Worm (Caenorhabditis elegans): ENCODE measurements around the gene lin-48.

Gene lin-48

DNA sequence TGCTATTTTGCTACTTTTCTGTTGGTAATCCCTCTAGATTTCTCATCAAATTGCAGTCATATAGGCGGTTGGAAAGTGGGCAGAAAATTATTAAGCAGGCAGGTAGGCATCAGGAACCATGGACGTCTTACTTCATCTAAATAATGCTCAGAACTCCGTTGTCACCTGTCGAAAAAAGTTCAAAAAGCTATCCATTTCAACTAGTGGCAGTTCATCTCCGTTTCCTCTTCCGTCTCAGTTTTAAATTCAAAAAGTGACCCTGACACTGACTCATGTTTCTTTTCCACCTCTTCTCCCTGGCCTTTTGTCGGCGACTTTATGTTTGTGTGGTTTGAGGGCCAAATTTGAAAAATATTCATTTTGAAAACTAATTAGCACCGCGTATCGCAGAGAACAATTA, 29.3 kb downstream of the lin-48 start:
- TF ChIP-seq unc-62 (GFP tag; optimal IDR thresholded peaks at IDR 0.05): peak; percentile 13
- no peak for TF ChIP-seq fos-1 (tag; optimal IDR thresholded peaks at IDR 0.05)
- peak; percentile 25 for TF ChIP-seq nhr-25 (tag; optimal IDR thresholded peaks at IDR 0.05)
- no peak for TF ChIP-seq elt-2 (tag; optimal IDR thresholded peaks at IDR 0.05)
- TF ChIP-seq ceh-16 (tag; optimal IDR thresholded peaks at IDR 0.05): no peak
- no peak for TF ChIP-seq nhr-28 (tag; optimal IDR thresholded peaks at IDR 0.05)

DNA sequence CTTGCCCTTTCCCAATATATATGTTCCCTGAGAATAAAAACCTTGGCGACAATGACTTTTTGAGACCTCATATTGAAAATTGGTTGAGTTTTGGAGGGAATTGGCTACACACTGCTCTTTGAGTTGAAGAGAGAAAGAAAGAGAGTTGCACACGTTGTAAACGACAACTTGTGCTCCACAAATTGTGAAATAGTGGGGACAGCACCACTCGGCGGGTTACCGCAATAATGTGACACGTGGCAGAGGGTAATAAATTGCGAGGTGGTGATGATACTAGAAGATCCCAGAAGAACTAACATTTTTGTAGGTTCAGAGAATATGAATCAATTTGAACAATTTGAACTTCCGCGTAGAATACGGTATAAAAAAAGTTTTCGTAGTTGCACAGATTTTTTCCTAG, 36.6 kb downstream of the lin-48 start:
- TF ChIP-seq nfya-1 (tag; optimal IDR thresholded peaks at IDR 0.05; ENCODE audit: insufficient read depth) (peak; percentile 28), elt-3 (tag; optimal IDR thresholded peaks at IDR 0.05) (no peak), egl-5 (tag; optimal IDR thresholded peaks at IDR 0.05) (peak; percentile 55)

DNA sequence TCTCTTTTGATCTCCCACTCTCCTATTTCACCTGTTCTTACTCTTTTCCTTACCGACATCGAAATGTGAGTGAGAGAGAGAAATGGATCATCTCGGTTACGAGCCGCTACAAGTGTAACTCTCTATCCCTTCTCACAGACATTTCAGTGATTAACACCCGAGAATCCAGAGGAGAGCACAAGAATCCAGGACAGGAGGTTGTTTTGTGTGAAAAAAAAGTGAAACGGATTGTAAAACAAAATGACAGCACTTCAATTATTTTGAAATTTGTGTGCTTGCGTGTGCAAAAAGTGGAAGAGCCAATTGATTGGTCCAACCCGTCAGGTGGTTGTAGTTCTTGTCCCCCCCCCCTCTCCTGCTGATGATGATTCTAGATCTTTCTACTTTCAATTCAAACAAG, 37.6 kb downstream of the lin-48 start:
- TF ChIP-seq nfya-1 (tag; optimal IDR thresholded peaks at IDR 0.05; ENCODE audit: insufficient read depth) (peak; percentile 61), nhr-11 (tag; optimal IDR thresholded peaks at IDR 0.05) (peak; percentile 50), lsy-12 (tag; optimal IDR thresholded peaks at IDR 0.05) (no peak), lin-39 (tag; optimal IDR thresholded peaks at IDR 0.05) (peak; percentile 19)

DNA sequence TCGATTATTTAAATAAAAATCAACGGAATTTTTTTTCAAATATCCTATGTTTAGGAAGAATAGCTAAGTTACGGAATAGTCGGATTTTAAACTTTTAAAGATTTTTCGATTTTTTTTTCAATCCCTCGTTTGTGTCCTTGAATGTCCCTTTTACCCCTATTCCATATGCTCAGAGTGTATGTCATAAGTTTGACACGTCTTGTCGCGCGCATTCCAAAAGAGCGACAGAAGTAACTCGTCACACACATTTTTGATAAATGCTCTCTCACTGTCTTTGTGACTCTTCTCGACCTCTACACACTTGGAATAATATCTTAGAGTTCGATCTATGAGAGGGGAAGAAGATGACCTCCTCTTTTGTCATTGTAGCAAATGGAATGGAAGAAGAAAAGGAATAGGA, 38.7 kb downstream of the lin-48 start:
- TF ChIP-seq elt-1 (tag; optimal IDR thresholded peaks at IDR 0.05) (peak; percentile 49), jun-1 (tag; optimal IDR thresholded peaks at IDR 0.05) (no peak), egl-5 (tag; optimal IDR thresholded peaks at IDR 0.05) (no peak), lin-39 (tag; optimal IDR thresholded peaks at IDR 0.05) (peak; percentile 30)

DNA sequence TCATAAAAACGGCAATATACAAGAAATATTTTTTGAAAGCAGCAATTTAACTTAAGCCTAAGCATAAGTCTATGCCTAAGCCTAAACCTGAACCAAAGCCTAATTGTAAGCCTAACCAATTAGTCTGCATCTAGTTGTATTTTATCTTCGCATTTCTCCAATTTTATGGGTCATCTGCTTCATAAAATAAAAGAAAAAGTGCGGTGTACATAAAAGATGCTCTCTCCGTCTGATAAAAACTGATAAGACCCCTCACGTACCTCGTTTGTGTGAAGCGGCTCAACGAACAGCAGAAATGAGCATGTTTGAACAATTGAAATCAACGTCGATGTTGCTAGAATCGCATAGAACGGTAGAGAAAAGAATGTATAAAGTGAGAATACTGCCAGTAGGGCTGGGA, 39.9 kb downstream of the lin-48 start:
- TF ChIP-seq pha-4 (tag; optimal IDR thresholded peaks at IDR 0.05): peak; percentile 14
- TF ChIP-seq pqm-1 (tag; optimal IDR thresholded peaks at IDR 0.05): peak; percentile 53
- no peak for TF ChIP-seq ztf-4 (tag; optimal IDR thresholded peaks at IDR 0.05)
- peak; percentile 64 for TF ChIP-seq elt-2 (tag; optimal IDR thresholded peaks at IDR 0.05)
- TF ChIP-seq egl-27 (tag; optimal IDR thresholded peaks at IDR 0.05): no peak
- TF ChIP-seq unc-62 (GFP tag; optimal IDR thresholded peaks at IDR 0.05): no peak
- no peak for TF ChIP-seq skn-1 (tag; optimal IDR thresholded peaks at IDR 0.05)
- TF ChIP-seq ZK546.5 (tag; optimal IDR thresholded peaks at IDR 0.05): no peak
- no peak for TF ChIP-seq nhr-43 (tag; optimal IDR thresholded peaks at IDR 0.05; ENCODE audit: poor library complexity, severe bottlenecking)

DNA sequence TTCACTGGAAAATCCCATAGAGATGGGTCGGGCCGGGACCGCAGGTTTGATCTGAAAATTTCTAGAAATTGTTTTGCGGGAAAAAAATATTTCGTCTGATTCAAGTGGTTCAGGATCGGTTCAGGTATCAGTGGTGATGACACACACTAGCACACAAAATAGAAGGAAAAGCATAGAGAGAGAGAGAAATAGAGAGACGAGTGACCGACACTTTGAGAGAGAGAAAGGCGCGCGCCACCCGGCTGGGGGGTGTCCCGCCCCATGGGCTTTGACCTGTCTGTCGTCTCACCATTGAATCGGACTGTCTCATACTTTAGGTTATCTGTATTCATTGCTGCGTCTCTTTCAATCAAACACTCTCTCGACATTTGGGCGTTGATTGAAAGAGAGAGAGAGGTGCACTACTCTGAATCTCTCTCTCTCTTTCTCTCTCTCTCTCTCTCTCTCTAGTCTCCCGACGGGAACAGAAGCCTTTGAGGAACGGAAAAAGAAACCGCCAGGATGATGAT, 41.2 kb downstream of the lin-48 start, which contains the start of gene acy-3:
Gene acy-3 (minus strand): TSS at position 51 of the 509 bp plus-strand sequence.
- TF ChIP-seq egl-5 (tag; optimal IDR thresholded peaks at IDR 0.05) (no peak), unc-62 (GFP tag; optimal IDR thresholded peaks at IDR 0.05) (peak; percentile 49), mml-1 (tag; optimal IDR thresholded peaks at IDR 0.05) (no peak), nhr-43 (tag; optimal IDR thresholded peaks at IDR 0.05; ENCODE audit: poor library complexity, severe bottlenecking) (peak; percentile 66), unc-39 (tag; optimal IDR thresholded peaks at IDR 0.05) (no peak), lin-39 (tag; optimal IDR thresholded peaks at IDR 0.05) (no peak), lsy-12 (tag; optimal IDR thresholded peaks at IDR 0.05) (peak; percentile 22), nhr-77 (tag; optimal IDR thresholded peaks at IDR 0.05) (no peak), ceh-28 (tag; optimal IDR thresholded peaks at IDR 0.05) (peak; percentile 48), ztf-4 (tag; optimal IDR thresholded peaks at IDR 0.05) (no peak), elt-3 (tag; optimal IDR thresholded peaks at IDR 0.05) (no peak), ZK546.5 (tag; optimal IDR thresholded peaks at IDR 0.05) (no peak), elt-1 (tag; optimal IDR thresholded peaks at IDR 0.05) (no peak), nhr-28 (tag; optimal IDR thresholded peaks at IDR 0.05) (no peak), sea-2 (GFP tag; optimal IDR thresholded peaks at IDR 0.05) (no peak), nhr-237 (tag; optimal IDR thresholded peaks at IDR 0.05) (no peak), ceh-16 (tag; optimal IDR thresholded peaks at IDR 0.05) (no peak), ztf-11 (tag; optimal IDR thresholded peaks at IDR 0.05) (no peak), elt-2 (tag; optimal IDR thresholded peaks at IDR 0.05) (peak; percentile 52), zag-1 (tag; optimal IDR thresholded peaks at IDR 0.05) (no peak), tbx-2 (tag; optimal IDR thresholded peaks at IDR 0.05) (no peak), fos-1 (tag; optimal IDR thresholded peaks at IDR 0.05) (no peak), mdl-1 (tag; optimal IDR thresholded peaks at IDR 0.05) (no peak), daf-12 (tag; optimal IDR thresholded peaks at IDR 0.05) (no peak), R02D3.7 (tag; optimal IDR thresholded peaks at IDR 0.05) (no peak), pha-4 (tag; optimal IDR thresholded peaks at IDR 0.05) (peak; percentile 72), aly-2 (tag; optimal IDR thresholded peaks at IDR 0.05) (no peak), ama-1 (optimal IDR thresholded peaks at IDR 0.05) (no peak), lin-15B (tag; optimal IDR thresholded peaks at IDR 0.05) (no peak), egl-27 (tag; optimal IDR thresholded peaks at IDR 0.05) (no peak), jun-1 (tag; optimal IDR thresholded peaks at IDR 0.05) (no peak), snpc-4 (tag; optimal IDR thresholded peaks at IDR 0.05) (peak; percentile 45), fkh-10 (GFP tag; optimal IDR thresholded peaks at IDR 0.05) (no peak), skn-1 (tag; optimal IDR thresholded peaks at IDR 0.05) (no peak), nfya-1 (tag; optimal IDR thresholded peaks at IDR 0.05; ENCODE audit: insufficient read depth) (peak; percentile 75), hmg-11 (tag; optimal IDR thresholded peaks at IDR 0.05) (peak; percentile 24), nhr-12 (tag; optimal IDR thresholded peaks at IDR 0.05) (no peak), pqm-1 (tag; optimal IDR thresholded peaks at IDR 0.05) (peak; percentile 43), nhr-25 (tag; optimal IDR thresholded peaks at IDR 0.05) (peak; percentile 5)
